Worm (Caenorhabditis elegans): Measurements from ENCODE around the gene fmi-1.
A peak's percentile ranks its signal among the peaks of the same experiment; 100 is the strongest.

Gene fmi-1

ce11 chrV:13041666-13042065 is 22.8 kb downstream of the fmi-1 start, which contains the start of gene scyl-1:
scyl-1 (minus strand) TSS chrV:13041721.
- TF ChIP-seq F23B12.7 (tag; optimal IDR thresholded peaks at IDR 0.05; ENCODE audit: insufficient read depth) (peak; percentile 7), nhr-80 (tag; optimal IDR thresholded peaks at IDR 0.05) (peak; percentile 29), lin-35 (GFP tag; optimal IDR thresholded peaks at IDR 0.05) (peak in 1 of 3 experiments; percentile 89), attf-5 (GFP tag; optimal IDR thresholded peaks at IDR 0.05) (peak; percentile 6), rcor-1 (GFP tag; IDR thresholded peaks at IDR 0.05) (0 out of 2 replicates have a peak, but pooled peaks have one; percentile 40), mcd-1 (GFP tag; IDR thresholded peaks at IDR 0.05) (peak; percentile 65), nfyb-1 (GFP tag; IDR thresholded peaks at IDR 0.05) (peak; percentile 63; the same call in 1 of the 2 replicates), tbp1 (GFP tag; optimal IDR thresholded peaks at IDR 0.05) (peak; percentile 48), ekl-4 (GFP tag; IDR thresholded peaks at IDR 0.05) (0 out of 2 replicates have a peak, but pooled peaks have one; percentile 48), egl-18 (GFP tag; IDR thresholded peaks at IDR 0.05) (no peak), K12H6.12 (tag; optimal IDR thresholded peaks at IDR 0.05) (no peak), Y53F4B.3 (GFP tag; IDR thresholded peaks at IDR 0.05) (no peak), pbrm-1 (GFP tag; IDR thresholded peaks at IDR 0.05) (peak; percentile 61; the same call in 1 of the 2 replicates), bed-2 (GFP tag; IDR thresholded peaks at IDR 0.05) (no peak), nhr-120 (GFP tag; IDR thresholded peaks at IDR 0.05) (no peak), lin-54 (GFP tag; optimal IDR thresholded peaks at IDR 0.05) (peak; percentile 62), snpc-4 (GFP tag; optimal IDR thresholded peaks at IDR 0.05) (no peak), snpc-4 (tag; optimal IDR thresholded peaks at IDR 0.05) (peak in 3 of 4 experiments; percentile 27 to 54 (median 31)), Y53G8AR.9 (GFP tag; conservative IDR thresholded peaks at IDR 0.05) (0 out of 2 replicates have a peak, but pooled peaks have one; percentile 55), let-607 (tag; optimal IDR thresholded peaks at IDR 0.05) (peak in 1 of 2 experiments; percentile 66), ccch-3 (GFP tag; optimal IDR thresholded peaks at IDR 0.05) (no peak), hmg-1.2 (GFP tag; IDR thresholded peaks at IDR 0.05) (no peak; the same call in 1 of the 2 replicates), lin-40 (tag; optimal IDR thresholded peaks at IDR 0.05) (peak; percentile 78), hrde-1 (tag; optimal IDR thresholded peaks at IDR 0.05; ENCODE audit: borderline replicate concordance) (no peak), ceh-27 (GFP tag; optimal IDR thresholded peaks at IDR 0.05) (peak; percentile 27), attf-3 (GFP tag; conservative IDR thresholded peaks at IDR 0.05) (peak; percentile 37; the same call in 1 of the 2 replicates), ztf-18 (tag; optimal IDR thresholded peaks at IDR 0.05) (peak; percentile 90), ZK185.1 (tag; optimal IDR thresholded peaks at IDR 0.05; ENCODE audit: poor library complexity, severe bottlenecking) (peak; percentile 63)

DNA sequence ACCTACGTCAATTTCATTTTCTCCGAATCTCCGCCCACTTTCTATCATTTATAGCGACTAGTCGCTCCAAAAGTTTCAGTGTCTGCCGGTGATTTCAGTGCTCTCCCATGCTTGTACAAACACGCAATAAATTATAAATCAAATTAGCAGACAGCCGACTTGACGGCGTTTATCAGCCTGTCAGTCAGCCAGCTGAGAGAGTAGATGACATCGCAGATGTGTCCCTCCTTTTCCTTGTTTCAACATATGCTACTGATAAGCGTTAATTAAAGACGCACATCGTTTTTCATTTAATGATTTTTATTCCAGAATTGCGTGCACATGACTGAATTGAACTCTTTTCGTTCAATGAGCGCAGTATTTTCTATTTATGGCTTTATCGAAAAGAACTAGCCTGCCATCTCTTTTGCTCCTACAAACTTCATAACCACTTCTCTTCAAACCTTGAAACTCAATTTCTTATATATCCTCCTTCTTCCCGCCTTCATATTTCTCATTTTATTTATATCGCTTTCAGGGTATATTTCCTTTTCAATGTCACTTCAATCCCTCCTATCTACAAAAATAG is 24.4 kb downstream of the fmi-1 start, which contains the start of gene lap-2:
TSS of gene lap-2 (plus strand) at position 518 of the 568 bp plus-strand sequence.
- TF ChIP-seq F22D6.2 (tag; optimal IDR thresholded peaks at IDR 0.05) (no peak), madf-10 (tag; optimal IDR thresholded peaks at IDR 0.05) (peak; percentile 16), mes-4 (tag; optimal IDR thresholded peaks at IDR 0.05) (no peak), chd-7 (tag; optimal IDR thresholded peaks at IDR 0.05) (peak; percentile 51), lin-40 (tag; optimal IDR thresholded peaks at IDR 0.05) (peak; percentile 5), sptf-2 (GFP tag; optimal IDR thresholded peaks at IDR 0.05) (no peak), ztf-25 (GFP tag; IDR thresholded peaks at IDR 0.05) (no peak), lin-35 (GFP tag; optimal IDR thresholded peaks at IDR 0.05) (no peak), nhr-27 (tag; optimal IDR thresholded peaks at IDR 0.05) (no peak), egrh-3 (GFP tag; IDR thresholded peaks at IDR 0.05) (no peak), Y67H2A.10 (GFP tag; conservative IDR thresholded peaks at IDR 0.05) (no peak), ceh-40 (GFP tag; IDR thresholded peaks at IDR 0.05) (no peak), attf-5 (GFP tag; optimal IDR thresholded peaks at IDR 0.05) (no peak), T26A5.8 (tag; optimal IDR thresholded peaks at IDR 0.05) (no peak), B0261.1 (tag; optimal IDR thresholded peaks at IDR 0.05) (no peak), F57A8.1 (GFP tag; optimal IDR thresholded peaks at IDR 0.05) (no peak), gei-17 (GFP tag; optimal IDR thresholded peaks at IDR 0.05) (no peak), hlh-26 (GFP tag; conservative IDR thresholded peaks at IDR 0.05) (no peak), atf-7 (tag; optimal IDR thresholded peaks at IDR 0.05) (peak; percentile 72), ceh-100 (GFP tag; IDR thresholded peaks at IDR 0.05) (no peak), zim-3 (tag; optimal IDR thresholded peaks at IDR 0.05) (no peak), egl-44 (GFP tag; IDR thresholded peaks at IDR 0.05) (peak; percentile 53; the same call in 1 of the 2 replicates)
